Fruit fly (Drosophila melanogaster) whole organism, embryonic: ENCODE results near the gene Spn88Eb.

Experiments
- CG10209 ChIP-seq: fragments of 200-800 bp; sonication (Bioruptor generic); optimal IDR thresholded peaks from 3 replicates; lab custom pipeline; 2017; ENCODE audit warnings: missing biosample characterization, mild to moderate bottlenecking, missing genetic modification characterization, missing genetic modification reagents
- CG10959 ChIP-seq: fragments of 200-800 bp; sonication (Bioruptor generic); IDR thresholded peaks from 2 replicates; pipeline ENCODE4 v1.3.6; 2022; ENCODE audit warnings: missing biosample characterization, missing genetic modification characterization
- CG10979 ChIP-seq: fragments of 200-800 bp; sonication (Bioruptor generic); optimal IDR thresholded peaks from 2 replicates; lab custom pipeline; 2018; ENCODE audit warnings: missing biosample characterization, mild to moderate bottlenecking, missing genetic modification characterization, moderate library complexity
- CG11456 ChIP-seq: fragments of 200-800 bp; sonication (Bioruptor generic); IDR thresholded peaks from 3 replicates; pipeline ENCODE4 v1.3.6; 2022; ENCODE audit warnings: missing biosample characterization, missing genetic modification characterization
- CG12769 ChIP-seq: fragments of 200-800 bp; sonication (Bioruptor generic); optimal IDR thresholded peaks from 2 replicates; lab custom pipeline; 2019; ENCODE audit warnings: missing biosample characterization, mild to moderate bottlenecking, missing genetic modification characterization, moderate library complexity
- CG13123 ChIP-seq: fragments of 200-800 bp; sonication (Bioruptor generic); optimal IDR thresholded peaks from 2 replicates; lab custom pipeline; 2016; ENCODE audit warnings: missing biosample characterization, missing genetic modification characterization
- CG1529 ChIP-seq: fragments of 200-800 bp; sonication (Bioruptor generic); optimal IDR thresholded peaks from 3 replicates; lab custom pipeline; 2018; ENCODE audit warnings: missing biosample characterization, missing genetic modification characterization
- CG16813 ChIP-seq: fragments of 200-800 bp; sonication (Bioruptor generic); IDR thresholded peaks from 3 replicates; pipeline ENCODE4 v1.3.6; 2022; ENCODE audit warnings: missing biosample characterization, missing genetic modification characterization; ENCODE audit not compliant: partially characterized antibody
- CG17186 ChIP-seq: fragments of 200-800 bp; sonication (Bioruptor generic); optimal IDR thresholded peaks from 3 replicates; lab custom pipeline; 2017; ENCODE audit warnings: missing biosample characterization, missing genetic modification reagents, missing genetic modification characterization
- CG2116 ChIP-seq: fragments of 200-800 bp; sonication (Bioruptor generic); optimal IDR thresholded peaks from 3 replicates; lab custom pipeline; 2018; ENCODE audit warnings: missing biosample characterization, mild to moderate bottlenecking, missing genetic modification characterization
- CG3065 ChIP-seq: fragments of 200-800 bp; sonication (Bioruptor generic); optimal IDR thresholded peaks from 2 replicates; lab custom pipeline; 2016; ENCODE audit warnings: missing biosample characterization, missing genetic modification characterization
- CG4404 ChIP-seq: fragments of 200-800 bp; sonication (Bioruptor generic); IDR thresholded peaks from 2 replicates; pipeline ENCODE4 v1.3.6; 2022; ENCODE audit warnings: missing biosample characterization, missing genetic modification characterization
- CG9609 ChIP-seq: fragments of 200-800 bp; sonication (Bioruptor generic); optimal IDR thresholded peaks from 3 replicates; lab custom pipeline; 2016; ENCODE audit warnings: missing biosample characterization, missing genetic modification characterization
- CG9797 ChIP-seq: fragments of 200-800 bp; sonication (Bioruptor generic); optimal IDR thresholded peaks from 3 replicates; lab custom pipeline; 2018; ENCODE audit warnings: missing biosample characterization, mild to moderate bottlenecking, missing genetic modification characterization
- CG9817 ChIP-seq: fragments of 200-800 bp; sonication (Bioruptor generic); optimal IDR thresholded peaks from 2 replicates; lab custom pipeline; 2018; ENCODE audit warnings: missing biosample characterization, mild to moderate bottlenecking, missing genetic modification characterization, moderate library complexity
- Dad ChIP-seq: fragments of 200-800 bp; sonication (Bioruptor generic); optimal IDR thresholded peaks from 3 replicates; lab custom pipeline; 2016; ENCODE audit warnings: missing biosample characterization, missing genetic modification characterization
- Dek ChIP-seq: fragments of 200-800 bp; sonication (Bioruptor generic); optimal IDR thresholded peaks from 3 replicates; lab custom pipeline; 2019; ENCODE audit warnings: missing biosample characterization, mild to moderate bottlenecking, missing genetic modification characterization, moderate library complexity
- Eip74EF ChIP-seq, 2 experiments: fragments of 200-800 bp in 1 of 2; fragments of >200 bp in 1 of 2; sonication (Bioruptor generic) in 1 of 2; optimal IDR thresholded peaks; 2 replicates each; lab custom pipeline; 2017 to 2019; ENCODE audit warnings: missing biosample characterization in 2 of 2, missing genetic modification characterization in 2 of 2, mild to moderate bottlenecking in 1 of 2, moderate library complexity in 1 of 2
- HLH3B ChIP-seq: fragments of 200-800 bp; sonication (Bioruptor generic); IDR thresholded peaks from 2 replicates; pipeline ENCODE4 v1.3.6; 2022; ENCODE audit warnings: missing biosample characterization, missing genetic modification characterization
- Hr3 ChIP-seq: fragments of 200-800 bp; sonication (Bioruptor generic); optimal IDR thresholded peaks from 3 replicates; lab custom pipeline; 2016; ENCODE audit warnings: missing biosample characterization, missing genetic modification characterization
- Hr39 ChIP-seq: fragments of >200 bp; optimal IDR thresholded peaks from 2 replicates; lab custom pipeline; 2017
- Jarid2 ChIP-seq: fragments of 200-800 bp; sonication (Bioruptor generic); optimal IDR thresholded peaks from 3 replicates; lab custom pipeline; 2017; ENCODE audit warnings: mild to moderate bottlenecking, missing biosample characterization, missing genetic modification reagents, missing genetic modification characterization
- Mrtf ChIP-seq: fragments of 200-800 bp; sonication (Bioruptor generic); IDR thresholded peaks from 3 replicates; pipeline ENCODE4 v1.3.6; 2022; ENCODE audit warnings: missing biosample characterization, missing genetic modification characterization
- Opbp ChIP-seq: fragments of 200-800 bp; sonication (Bioruptor generic); IDR thresholded peaks from 3 replicates; pipeline ENCODE4 v1.3.6; 2022; ENCODE audit warnings: missing biosample characterization, missing genetic modification characterization; ENCODE audit not compliant: partially characterized antibody
- Ptx1 ChIP-seq: fragments of 200-800 bp; sonication (Bioruptor generic); IDR thresholded peaks from 2 replicates; pipeline ENCODE4 v1.3.6; 2022; ENCODE audit warnings: missing biosample characterization, missing genetic modification characterization
- Ravus ChIP-seq: fragments of 200-800 bp; sonication (Bioruptor generic); IDR thresholded peaks from 2 replicates; pipeline ENCODE4 v1.3.6; 2022; ENCODE audit warnings: missing biosample characterization, missing genetic modification characterization
- Sox102F ChIP-seq: fragments of 200-800 bp; sonication (Bioruptor generic); optimal IDR thresholded peaks from 2 replicates; lab custom pipeline; 2018; ENCODE audit warnings: missing biosample characterization, mild to moderate bottlenecking, missing genetic modification characterization, moderate library complexity
- Spps ChIP-seq: fragments of 200-800 bp; sonication (Bioruptor generic); optimal IDR thresholded peaks from 2 replicates; lab custom pipeline; 2018; ENCODE audit warnings: missing biosample characterization, mild to moderate bottlenecking, missing genetic modification characterization
- Tbp ChIP-seq: fragments of >200 bp; optimal IDR thresholded peaks from 2 replicates; lab custom pipeline; 2018; ENCODE audit warnings: missing biosample characterization, missing genetic modification characterization
- aop ChIP-seq: fragments of 200-800 bp; sonication (Bioruptor generic); IDR thresholded peaks from 2 replicates; pipeline ENCODE4 v1.3.6; 2022; ENCODE audit warnings: missing biosample characterization, missing genetic modification characterization
- ase ChIP-seq: fragments of 200-800 bp; sonication (Bioruptor generic); IDR thresholded peaks from 3 replicates; pipeline ENCODE4 v1.3.6; 2022; ENCODE audit warnings: missing biosample characterization, missing genetic modification characterization
- bsh ChIP-seq, 2 experiments: fragments of 200-800 bp; sonication (Bioruptor generic); optimal IDR thresholded peaks; 2 replicates each; lab custom pipeline; 2017 to 2018; ENCODE audit warnings: mild to moderate bottlenecking in 2 of 2, missing biosample characterization in 2 of 2, missing genetic modification characterization in 2 of 2, moderate library complexity in 1 of 2
- chm ChIP-seq: fragments of 200-800 bp; sonication (Bioruptor generic); IDR thresholded peaks from 2 replicates; pipeline ENCODE4 v1.3.6; 2022; ENCODE audit warnings: missing biosample characterization, missing genetic modification characterization
- dan ChIP-seq: fragments of 200-800 bp; sonication (Bioruptor generic); IDR thresholded peaks from 2 replicates; pipeline ENCODE4 v1.3.6; 2022; ENCODE audit warnings: missing biosample characterization, missing genetic modification characterization
- dmrt99B ChIP-seq: fragments of 200-800 bp; sonication (Bioruptor generic); optimal IDR thresholded peaks from 2 replicates; lab custom pipeline; 2018; ENCODE audit warnings: missing biosample characterization, mild to moderate bottlenecking, missing genetic modification characterization, moderate library complexity
- exex ChIP-seq: fragments of 200-800 bp; sonication (Bioruptor generic); optimal IDR thresholded peaks from 4 replicates; lab custom pipeline; 2018; ENCODE audit warnings: missing biosample characterization, mild to moderate bottlenecking, missing genetic modification characterization, moderate library complexity
- gce ChIP-seq: fragments of 200-800 bp; sonication (Bioruptor generic); IDR thresholded peaks from 3 replicates; pipeline ENCODE4 v1.3.6; 2022; ENCODE audit warnings: missing biosample characterization, missing genetic modification characterization
- gcm2 ChIP-seq: fragments of 200-800 bp; sonication (Bioruptor generic); optimal IDR thresholded peaks from 2 replicates; lab custom pipeline; 2016; ENCODE audit warnings: missing biosample characterization, missing genetic modification characterization
- inv ChIP-seq: fragments of 200-800 bp; sonication (Bioruptor generic); IDR thresholded peaks from 2 replicates; pipeline ENCODE4 v1.3.6; 2022; ENCODE audit warnings: missing biosample characterization, missing genetic modification characterization; ENCODE audit not compliant: partially characterized antibody
- mam ChIP-seq: fragments of 200-800 bp; sonication (Bioruptor generic); optimal IDR thresholded peaks from 3 replicates; lab custom pipeline; 2016; ENCODE audit warnings: missing biosample characterization, missing genetic modification characterization
- oc ChIP-seq: fragments of 200-800 bp; sonication (Bioruptor generic); optimal IDR thresholded peaks from 2 replicates; lab custom pipeline; 2018; ENCODE audit warnings: missing biosample characterization, mild to moderate bottlenecking, missing genetic modification characterization, moderate library complexity
- pnt ChIP-seq: fragments of 200-800 bp; sonication (Bioruptor generic); optimal IDR thresholded peaks from 3 replicates; lab custom pipeline; 2016; ENCODE audit warnings: missing biosample characterization, missing genetic modification characterization
- pum ChIP-seq: fragments of 200-800 bp; sonication (Bioruptor generic); optimal IDR thresholded peaks from 2 replicates; lab custom pipeline; 2016; ENCODE audit warnings: missing biosample characterization, missing genetic modification characterization
- pzg ChIP-seq: fragments of 200-800 bp; sonication (Bioruptor generic); optimal IDR thresholded peaks from 3 replicates; lab custom pipeline; 2018; ENCODE audit warnings: missing biosample characterization, mild to moderate bottlenecking, missing genetic modification characterization, moderate library complexity
- rib ChIP-seq: fragments of 200-800 bp; sonication (Bioruptor generic); IDR thresholded peaks from 2 replicates; pipeline ENCODE4 v1.3.6; 2022; ENCODE audit warnings: missing biosample characterization, missing genetic modification characterization
- schlank ChIP-seq: fragments of 200-800 bp; sonication (Bioruptor generic); optimal IDR thresholded peaks from 2 replicates; lab custom pipeline; 2018; ENCODE audit warnings: missing biosample characterization, mild to moderate bottlenecking, missing genetic modification characterization
- sd ChIP-seq: fragments of 200-800 bp; sonication (Bioruptor generic); optimal IDR thresholded peaks from 3 replicates; lab custom pipeline; 2018; ENCODE audit warnings: missing biosample characterization, mild to moderate bottlenecking, missing genetic modification characterization, moderate library complexity
- tgo ChIP-seq: fragments of 200-800 bp; sonication (Bioruptor generic); IDR thresholded peaks from 3 replicates; pipeline ENCODE4 v1.3.6; 2022; ENCODE audit warnings: missing biosample characterization, missing genetic modification characterization
- usp ChIP-seq: fragments of >200 bp; optimal IDR thresholded peaks from 2 replicates; lab custom pipeline; 2017; ENCODE audit warnings: missing biosample characterization, missing genetic modification characterization
- z ChIP-seq: fragments of 200-800 bp; sonication (Bioruptor generic); IDR thresholded peaks from 3 replicates; pipeline ENCODE4 v1.3.6; 2022; ENCODE audit warnings: missing biosample characterization, missing genetic modification characterization

Gene Spn88Eb

DNA sequence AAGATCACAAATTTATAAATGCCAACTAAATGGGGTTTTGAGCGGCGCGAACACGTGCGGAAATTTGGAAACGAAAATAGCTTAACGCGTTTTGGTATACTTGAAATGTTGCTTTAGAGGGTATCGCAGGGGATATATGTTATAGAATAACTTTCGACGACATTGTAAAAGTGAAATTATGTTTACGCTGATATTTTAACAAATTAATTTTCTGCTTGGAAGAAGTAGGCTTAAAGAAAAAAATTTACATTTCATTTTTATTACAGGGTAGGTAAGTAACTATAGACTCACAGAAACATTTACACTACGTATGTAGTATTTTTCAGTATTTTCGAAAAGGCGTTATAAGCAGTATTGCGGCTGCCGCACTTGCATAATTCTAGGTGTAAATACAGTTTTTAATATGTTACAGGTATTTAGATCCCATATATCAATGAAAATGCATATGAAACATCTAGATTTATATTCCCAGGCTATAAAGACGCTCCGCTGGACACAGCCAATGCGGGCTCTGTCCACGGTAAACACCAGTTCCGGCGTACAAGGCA lies 20.8 kb upstream of the Spn88Eb start, which contains the start of the genes Art3 and mRpS10 (continued):
- TF ChIP-seq chm (peak; percentile 100), CG3065 (GFP tag; lab: Kevin White, UChicago) (peak; percentile 100), sd (peak; percentile 99), mam (peak; percentile 100), CG9817 (tag; lab: Kevin White, UChicago) (peak; percentile 100), Dad (GFP tag; lab: Kevin White, UChicago) (peak; percentile 100), rib (GFP tag; lab: Robert Waterston, UW) (peak; percentile 100), CG10959 (GFP tag; lab: Robert Waterston, UW) (peak; percentile 100), Jarid2 (GFP tag; lab: Kevin White, UChicago) (no peak), Hr3 (GFP tag; lab: Kevin White, UChicago) (peak; percentile 100), CG17186 (GFP tag; lab: Kevin White, UChicago) (peak; percentile 98), pzg (GFP tag; lab: Kevin White, UChicago) (peak; percentile 76), aop (GFP tag; lab: Robert Waterston, UW) (peak; percentile 98), CG1529 (peak; percentile 100), gce (GFP tag; lab: Robert Waterston, UW) (peak; percentile 100), schlank (peak; percentile 100), CG9609 (GFP tag; lab: Kevin White, UChicago) (peak; percentile 100), Sox102F (GFP tag; lab: Kevin White, UChicago) (peak; percentile 100), Eip74EF (GFP tag; optimal IDR thresholded peaks at IDR 0.05; lab: Kevin White, UChicago) (peak in 1 of 2 experiments; percentile 99), Opbp (GFP tag; lab: Robert Waterston, UW) (peak; percentile 29; the same call in 1 of the 3 replicates), pnt (GFP tag; lab: Kevin White, UChicago) (peak; percentile 100), Hr39 (lab: Kevin White, UChicago) (no peak), exex (tag; lab: Kevin White, UChicago) (peak; percentile 99), CG13123 (GFP tag; lab: Kevin White, UChicago) (peak; percentile 100), CG11456 (GFP tag; lab: Robert Waterston, UW) (peak; percentile 100), Mrtf (peak; percentile 100), CG2116 (GFP tag; lab: Kevin White, UChicago) (peak; percentile 94), Ptx1 (GFP tag; lab: Robert Waterston, UW) (peak; percentile 100), ase (GFP tag; lab: Robert Waterston, UW) (peak; percentile 100), Dek (tag; lab: Kevin White, UChicago) (peak; percentile 100), Spps (tag; lab: Kevin White, UChicago) (peak; percentile 100), bsh (GFP tag; optimal IDR thresholded peaks at IDR 0.05; lab: Kevin White, UChicago) (peak in 1 of 2 experiments; percentile 100), inv (GFP tag; lab: Robert Waterston, UW) (no peak), CG4404 (GFP tag; lab: Robert Waterston, UW) (peak; percentile 100), tgo (GFP tag; lab: Robert Waterston, UW) (peak; percentile 100), pum (peak; percentile 100), dmrt99B (tag; lab: Kevin White, UChicago) (peak; percentile 100), CG12769 (peak; percentile 100), z (peak; percentile 88), CG10209 (GFP tag; lab: Kevin White, UChicago) (peak; percentile 100), dan (GFP tag; lab: Robert Waterston, UW) (peak; percentile 99), Ravus (GFP tag; lab: Robert Waterston, UW) (peak; percentile 99), CG10979 (peak; percentile 100), CG16813 (GFP tag; lab: Robert Waterston, UW) (no peak), usp (no peak), HLH3B (GFP tag; lab: Robert Waterston, UW) (peak; percentile 100), CG9797 (GFP tag; lab: Kevin White, UChicago) (peak; percentile 87), gcm2 (GFP tag; lab: Kevin White, UChicago) (peak; percentile 99), oc (tag; lab: Kevin White, UChicago) (peak; percentile 100), Tbp (GFP tag; lab: Kevin White, UChicago) (no peak)
